Fruit fly (Drosophila melanogaster): ENCODE data around the gene Dph4.

The Dph4 gene

DNA sequence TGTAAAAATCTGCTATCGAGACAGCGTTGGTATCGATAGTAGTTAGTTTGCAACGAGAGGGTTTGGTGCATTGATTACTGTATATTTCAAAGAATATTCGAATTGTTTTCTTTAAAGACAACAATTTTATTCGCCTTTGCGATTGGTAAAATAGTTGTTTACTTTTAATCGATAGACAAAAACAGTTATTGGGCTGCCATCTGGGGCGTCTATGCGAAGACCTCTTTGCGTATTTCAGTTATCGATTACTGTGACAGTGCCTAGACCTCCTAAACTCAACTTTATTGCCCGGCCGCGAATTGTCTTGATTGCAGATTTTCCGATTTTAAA lies 10.8 kb downstream of the Dph4 start, which contains the start of gene Atu (continued):
- peak; percentile 18 for TF ChIP-seq nerfin-1 (tag; optimal IDR thresholded peaks at IDR 0.05)
- no peak for TF ChIP-seq slp2 (GFP tag; optimal IDR thresholded peaks at IDR 0.05)
- TF ChIP-seq amos (GFP tag; IDR thresholded peaks at IDR 0.05; ENCODE audit: partially characterized antibody) = peak; percentile 87
- TF ChIP-seq Lhr (GFP tag; optimal IDR thresholded peaks at IDR 0.05) = peak; percentile 11
- peak; percentile 5 for TF ChIP-seq B-H2 (GFP tag; optimal IDR thresholded peaks at IDR 0.05)
- peak; percentile 46 for TF ChIP-seq CG18262 (tag; optimal IDR thresholded peaks at IDR 0.05)
- peak; percentile 13 for TF ChIP-seq Dek (tag; optimal IDR thresholded peaks at IDR 0.05)
- TF ChIP-seq CG11247 (GFP tag; IDR thresholded peaks at IDR 0.05) = no peak
- TF ChIP-seq Tbp (GFP tag; optimal IDR thresholded peaks at IDR 0.05) = peak; percentile 26
- TF ChIP-seq Dref (GFP tag; IDR thresholded peaks at IDR 0.05) = peak; percentile 86
- no peak for TF ChIP-seq tll (GFP tag; optimal IDR thresholded peaks at IDR 0.05)
- TF ChIP-seq CG32772 (GFP tag; IDR thresholded peaks at IDR 0.05) = no peak
- TF ChIP-seq CG3847 (GFP tag; IDR thresholded peaks at IDR 0.05) = peak; percentile 62
- TF ChIP-seq Antp (GFP tag; optimal IDR thresholded peaks at IDR 0.05) = peak; percentile 47
- no peak for TF ChIP-seq CkIIα-i1 (GFP tag; IDR thresholded peaks at IDR 0.05)
- TF ChIP-seq her (GFP tag; optimal IDR thresholded peaks at IDR 0.05) = peak; percentile 10
- TF ChIP-seq CG9797 (GFP tag; optimal IDR thresholded peaks at IDR 0.05) = peak; percentile 19
- TF ChIP-seq CG2712 (tag; optimal IDR thresholded peaks at IDR 0.05) = peak; percentile 49
- TF ChIP-seq lola (GFP tag; optimal IDR thresholded peaks at IDR 0.05) = peak in 1 of 3 experiments; percentile 34
- peak; percentile 27 for TF ChIP-seq gfzf (GFP tag; optimal IDR thresholded peaks at IDR 0.05)
- TF ChIP-seq YL-1 (GFP tag; optimal IDR thresholded peaks at IDR 0.05) = peak; percentile 81
- TF ChIP-seq hb (GFP tag; IDR thresholded peaks at IDR 0.05; ENCODE audit: partially characterized antibody) = peak; percentile 94
- TF ChIP-seq CG10209 (GFP tag; optimal IDR thresholded peaks at IDR 0.05) = no peak
- TF ChIP-seq crp (GFP tag; optimal IDR thresholded peaks at IDR 0.05) = peak in 1 of 2 experiments; percentile 42
- peak; percentile 89 for TF ChIP-seq CG2129 (GFP tag; IDR thresholded peaks at IDR 0.05; ENCODE audit: partially characterized antibody)
- peak; percentile 43; the same call in 1 of the 2 replicates for TF ChIP-seq CG31441 (GFP tag; IDR thresholded peaks at IDR 0.05)
- TF ChIP-seq Sin3A (optimal IDR thresholded peaks at IDR 0.05) = peak; percentile 92
- no peak for TF ChIP-seq CG10654 (GFP tag; optimal IDR thresholded peaks at IDR 0.05)
- peak; percentile 58; the same call in 2 of the 3 replicates for TF ChIP-seq CG17361 (GFP tag; IDR thresholded peaks at IDR 0.05)
- TF ChIP-seq Stat92E (GFP tag; optimal IDR thresholded peaks at IDR 0.05) = no peak
- TF ChIP-seq pros (GFP tag; optimal IDR thresholded peaks at IDR 0.05) = no peak
- peak; percentile 66 for TF ChIP-seq phol (tag; optimal IDR thresholded peaks at IDR 0.05)
- no peak for TF ChIP-seq CG4617 (GFP tag; optimal IDR thresholded peaks at IDR 0.05; ENCODE audit: borderline replicate concordance)
- no peak for TF ChIP-seq sisA (GFP tag; IDR thresholded peaks at IDR 0.05)
- peak; percentile 98 for TF ChIP-seq CG2116 (GFP tag; optimal IDR thresholded peaks at IDR 0.05)
- peak; percentile 39 for TF ChIP-seq chn (GFP tag; optimal IDR thresholded peaks at IDR 0.05)
- TF ChIP-seq ken (GFP tag; IDR thresholded peaks at IDR 0.05) = no peak
- no peak for TF ChIP-seq CG16779 (GFP tag; IDR thresholded peaks at IDR 0.05)
- TF ChIP-seq CG11456 (GFP tag; IDR thresholded peaks at IDR 0.05) = no peak
- TF ChIP-seq CG12769 (tag; optimal IDR thresholded peaks at IDR 0.05) = peak; percentile 55
- TF ChIP-seq tna (GFP tag; IDR thresholded peaks at IDR 0.05; ENCODE audit: partially characterized antibody) = peak; percentile 83
- peak; percentile 38 for TF ChIP-seq pho (GFP tag; optimal IDR thresholded peaks at IDR 0.05)
- TF ChIP-seq gt (GFP tag; IDR thresholded peaks at IDR 0.05) = no peak
- no peak for TF ChIP-seq wdn (GFP tag; IDR thresholded peaks at IDR 0.05)
- TF ChIP-seq grau (tag; optimal IDR thresholded peaks at IDR 0.05) = peak; percentile 54
- TF ChIP-seq CG10431 (GFP tag; optimal IDR thresholded peaks at IDR 0.05) = no peak
- TF ChIP-seq ato (GFP tag; IDR thresholded peaks at IDR 0.05; ENCODE audit: partially characterized antibody) = peak; percentile 73; the same call in 1 of the 2 replicates
- TF ChIP-seq Sox100B (GFP tag; optimal IDR thresholded peaks at IDR 0.05) = no peak
- peak; percentile 33 for TF ChIP-seq CG8924 (tag; optimal IDR thresholded peaks at IDR 0.05)
- TF ChIP-seq CG11695 (GFP tag; IDR thresholded peaks at IDR 0.05) = no peak
